Worm (Caenorhabditis elegans) whole organism, late embryonic: ENCODE measurements around the gene srbc-17.

Experiments
- K02D7.2 ChIP-seq: sonication (generic microtip); optimal IDR thresholded peaks from 2 replicates; lab custom pipeline; 2017; ENCODE audit warnings: mild to moderate bottlenecking, missing genetic modification characterization, missing compliant biosample characterization
- Y22D7AL.16 ChIP-seq: sonication (generic microtip); optimal IDR thresholded peaks from 2 replicates; lab custom pipeline; 2016; ENCODE audit warnings: missing genetic modification characterization, missing compliant biosample characterization
- ahr-1 ChIP-seq: sonication (generic microtip); optimal IDR thresholded peaks from 2 replicates; lab custom pipeline; 2016; ENCODE audit warnings: missing genetic modification characterization, missing compliant biosample characterization
- ama-1 ChIP-seq: fragments of 150-350 bp; optimal IDR thresholded peaks from 2 replicates; lab custom pipeline; 2014
- ceh-18 ChIP-seq: sonication (generic microtip); optimal IDR thresholded peaks from 2 replicates; lab custom pipeline; 2016; ENCODE audit warnings: missing genetic modification characterization, missing compliant biosample characterization
- ceh-19 ChIP-seq: fragments of 200-800 bp; sonication (Bioruptor generic); optimal IDR thresholded peaks from 2 replicates; lab custom pipeline; 2018; ENCODE audit warnings: mild to moderate bottlenecking, missing genetic modification characterization, missing compliant biosample characterization
- ceh-24 ChIP-seq: sonication (generic microtip); optimal IDR thresholded peaks from 2 replicates; lab custom pipeline; 2016; ENCODE audit warnings: mild to moderate bottlenecking, missing genetic modification characterization, missing compliant biosample characterization
- ceh-45 ChIP-seq: fragments of 200-800 bp; sonication (Bioruptor generic); IDR thresholded peaks from 2 replicates; pipeline ENCODE4 v1.3.6; 2022; ENCODE audit warnings: missing genetic modification reagents, missing genetic modification characterization, missing compliant biosample characterization
- ceh-48 ChIP-seq: sonication (generic microtip); optimal IDR thresholded peaks from 2 replicates; lab custom pipeline; 2016; ENCODE audit warnings: missing genetic modification characterization, inconsistent platforms, missing compliant biosample characterization
- elt-4 ChIP-seq: sonication (generic microtip); optimal IDR thresholded peaks from 2 replicates; lab custom pipeline; 2016; ENCODE audit warnings: missing genetic modification characterization, missing compliant biosample characterization
- ets-4 ChIP-seq: sonication (generic microtip); optimal IDR thresholded peaks from 2 replicates; lab custom pipeline; 2016; ENCODE audit warnings: missing genetic modification characterization, missing compliant biosample characterization
- fax-1 ChIP-seq: sonication (generic microtip); optimal IDR thresholded peaks from 2 replicates; lab custom pipeline; 2016; ENCODE audit warnings: missing genotype, missing genetic modification characterization, missing compliant biosample characterization
- fkh-10 ChIP-seq: fragments of 150-350 bp; optimal IDR thresholded peaks from 2 replicates; lab custom pipeline; 2014; ENCODE audit warnings: missing biosample characterization, missing genetic modification reagents, missing genetic modification characterization
- gmeb-2 ChIP-seq: sonication (generic microtip); optimal IDR thresholded peaks from 2 replicates; lab custom pipeline; 2016; ENCODE audit warnings: missing genetic modification characterization, inconsistent platforms, missing compliant biosample characterization
- hlh-15 ChIP-seq: sonication (generic microtip); optimal IDR thresholded peaks from 2 replicates; lab custom pipeline; 2016; ENCODE audit warnings: missing genetic modification characterization, missing compliant biosample characterization
- hlh-30 ChIP-seq: sonication (generic microtip); optimal IDR thresholded peaks from 2 replicates; lab custom pipeline; 2017; ENCODE audit warnings: antibody characterized with exemption, missing genetic modification characterization, missing compliant biosample characterization; ENCODE audit not compliant: insufficient read depth
- hlh-8 ChIP-seq: sonication (generic microtip); optimal IDR thresholded peaks from 2 replicates; lab custom pipeline; 2016; ENCODE audit warnings: missing genotype, missing genetic modification characterization, missing compliant biosample characterization
- lim-6 ChIP-seq: sonication (generic microtip); optimal IDR thresholded peaks from 2 replicates; lab custom pipeline; 2016; ENCODE audit warnings: missing genetic modification characterization, missing compliant biosample characterization
- madf-2 ChIP-seq: sonication (generic microtip); optimal IDR thresholded peaks from 2 replicates; lab custom pipeline; 2017; ENCODE audit warnings: missing genetic modification characterization, missing compliant biosample characterization
- nfya-1 ChIP-seq: sonication (generic microtip); optimal IDR thresholded peaks from 2 replicates; lab custom pipeline; 2017; ENCODE audit warnings: missing genetic modification characterization, mild to moderate bottlenecking, missing compliant biosample characterization, antibody characterized with exemption, moderate library complexity
- nhr-11 ChIP-seq: fragments of 150-350 bp; optimal IDR thresholded peaks from 2 replicates; lab custom pipeline; 2014; ENCODE audit warnings: missing biosample characterization, missing genetic modification characterization
- nhr-232 ChIP-seq: sonication (generic microtip); optimal IDR thresholded peaks from 2 replicates; lab custom pipeline; 2016; ENCODE audit warnings: missing genetic modification characterization, missing compliant biosample characterization
- npax-4 ChIP-seq: sonication (generic microtip); optimal IDR thresholded peaks from 2 replicates; lab custom pipeline; 2016; ENCODE audit warnings: missing genetic modification characterization, missing compliant biosample characterization
- pag-3 ChIP-seq: sonication (generic microtip); optimal IDR thresholded peaks from 2 replicates; lab custom pipeline; 2016; ENCODE audit warnings: missing compliant biosample characterization, missing genetic modification characterization, borderline replicate concordance
- pat-9 ChIP-seq: fragments of 200-800 bp; sonication (Bioruptor generic); optimal IDR thresholded peaks from 2 replicates; lab custom pipeline; 2018; ENCODE audit warnings: mild to moderate bottlenecking, missing genetic modification characterization, moderate library complexity, missing compliant biosample characterization
- pax-1 ChIP-seq: fragments of 150-350 bp; optimal IDR thresholded peaks from 2 replicates; lab custom pipeline; 2014; ENCODE audit warnings: missing biosample characterization, missing genetic modification characterization
- pha-2 ChIP-seq: sonication (generic microtip); optimal IDR thresholded peaks from 2 replicates; lab custom pipeline; 2017; ENCODE audit warnings: mild to moderate bottlenecking, missing genetic modification characterization, missing compliant biosample characterization
- pha-4 ChIP-seq: fragments of 150-350 bp; optimal IDR thresholded peaks from 2 replicates; lab custom pipeline; 2018; ENCODE audit warnings: missing biosample characterization, missing genetic modification reagents, missing genetic modification characterization
- pqm-1 ChIP-seq: sonication (generic microtip); optimal IDR thresholded peaks from 2 replicates; lab custom pipeline; 2016; ENCODE audit warnings: missing genetic modification characterization, missing compliant biosample characterization
- rnt-1 ChIP-seq: sonication (generic microtip); optimal IDR thresholded peaks from 2 replicates; lab custom pipeline; 2016; ENCODE audit warnings: missing genetic modification characterization, missing compliant biosample characterization
- sdc-2 ChIP-seq: sonication (generic microtip); optimal IDR thresholded peaks from 2 replicates; lab custom pipeline; 2016; ENCODE audit warnings: missing genotype, missing genetic modification characterization, missing compliant biosample characterization
- sox-4 ChIP-seq: sonication (generic microtip); optimal IDR thresholded peaks from 2 replicates; lab custom pipeline; 2017; ENCODE audit warnings: mild to moderate bottlenecking, missing genetic modification characterization, inconsistent platforms, missing compliant biosample characterization
- tbx-7 ChIP-seq: sonication (generic microtip); optimal IDR thresholded peaks from 2 replicates; lab custom pipeline; 2016; ENCODE audit warnings: missing genotype, missing genetic modification characterization, missing compliant biosample characterization
- unc-42 ChIP-seq: sonication (generic microtip); optimal IDR thresholded peaks from 2 replicates; lab custom pipeline; 2016; ENCODE audit warnings: missing genotype, missing genetic modification characterization, missing compliant biosample characterization
- unc-55 ChIP-seq: sonication (generic microtip); optimal IDR thresholded peaks from 2 replicates; lab custom pipeline; 2017; ENCODE audit warnings: missing biosample characterization, missing genetic modification reagents, missing genetic modification characterization
- unc-86 ChIP-seq: sonication (generic microtip); optimal IDR thresholded peaks from 2 replicates; lab custom pipeline; 2016; ENCODE audit warnings: missing genetic modification characterization, missing compliant biosample characterization

srbc-17 gene

ce11 chrV:2206181-2206580 is 28.7 kb downstream of the srbc-17 start, which contains the start of gene srt-40:
srt-40 (minus strand) TSS chrV:2206281.
- TF ChIP-seq ceh-48 (tag; lab: Kevin White, UChicago) = no peak
- TF ChIP-seq pax-1 (tag; lab: Kevin White, UChicago) = no peak
- TF ChIP-seq unc-42 = no peak
- TF ChIP-seq ahr-1 (tag; lab: Kevin White, UChicago) = no peak
- TF ChIP-seq ets-4 = no peak
- TF ChIP-seq ceh-45 (GFP tag; lab: Robert Waterston, UW) = no peak
- TF ChIP-seq nhr-11 (tag; lab: Kevin White, UChicago) = no peak
- TF ChIP-seq ceh-19 (GFP tag; lab: Kevin White, UChicago) = no peak
- no peak for TF ChIP-seq madf-2
- no peak for TF ChIP-seq pag-3
- TF ChIP-seq sox-4 (tag; lab: Kevin White, UChicago) = no peak
- TF ChIP-seq hlh-15 (tag; lab: Kevin White, UChicago) = no peak
- TF ChIP-seq sdc-2 (tag; lab: Kevin White, UChicago) = no peak
- TF ChIP-seq hlh-8 (tag; lab: Kevin White, UChicago) = no peak
- no peak for TF ChIP-seq elt-4 (tag; lab: Kevin White, UChicago)
- no peak for TF ChIP-seq gmeb-2 (tag; lab: Kevin White, UChicago)
- no peak for TF ChIP-seq fax-1
- no peak for TF ChIP-seq ceh-24
- TF ChIP-seq tbx-7 = no peak
- TF ChIP-seq fkh-10 (GFP tag; lab: Kevin White, UChicago) = no peak

DNA sequence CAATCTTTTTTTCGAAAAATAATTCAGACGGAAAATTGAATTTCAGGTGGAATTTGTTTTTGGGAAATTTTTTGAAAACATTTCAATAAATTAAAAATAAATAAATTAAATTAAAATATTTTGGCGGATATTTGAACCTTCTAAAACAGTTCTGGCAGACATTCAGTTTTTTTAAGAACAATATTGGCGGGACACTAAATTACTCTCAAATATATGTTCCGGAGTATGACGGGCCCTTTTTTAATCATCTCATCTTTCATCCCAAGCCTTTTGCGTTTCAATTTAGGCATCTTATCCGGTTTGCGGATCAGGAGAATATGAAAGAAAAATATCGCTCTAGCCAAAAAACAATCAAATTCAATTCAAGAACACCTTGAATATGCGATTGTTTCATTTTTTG is 29.3 kb downstream of the srbc-17 start, which contains the start of gene svh-11:
Gene svh-11 (plus strand): TSS at position 301 of the 400 bp plus-strand sequence.
- TF ChIP-seq pqm-1 = no peak
- no peak for TF ChIP-seq hlh-15 (tag; lab: Kevin White, UChicago)
- TF ChIP-seq ama-1 (lab: Kevin White, UChicago) = no peak
- TF ChIP-seq ceh-24 = no peak
- no peak for TF ChIP-seq pat-9 (tag; lab: Kevin White, UChicago)
- TF ChIP-seq nhr-232 (tag; lab: Kevin White, UChicago) = no peak
- no peak for TF ChIP-seq hlh-8 (tag; lab: Kevin White, UChicago)
- TF ChIP-seq rnt-1 (tag; lab: Kevin White, UChicago) = no peak
- no peak for TF ChIP-seq npax-4 (tag; lab: Kevin White, UChicago)
- TF ChIP-seq pax-1 (tag; lab: Kevin White, UChicago) = no peak
- no peak for TF ChIP-seq pha-4 (tag; lab: Kevin White, UChicago)
- no peak for TF ChIP-seq ceh-18 (tag; lab: Kevin White, UChicago)
- no peak for TF ChIP-seq unc-86

DNA sequence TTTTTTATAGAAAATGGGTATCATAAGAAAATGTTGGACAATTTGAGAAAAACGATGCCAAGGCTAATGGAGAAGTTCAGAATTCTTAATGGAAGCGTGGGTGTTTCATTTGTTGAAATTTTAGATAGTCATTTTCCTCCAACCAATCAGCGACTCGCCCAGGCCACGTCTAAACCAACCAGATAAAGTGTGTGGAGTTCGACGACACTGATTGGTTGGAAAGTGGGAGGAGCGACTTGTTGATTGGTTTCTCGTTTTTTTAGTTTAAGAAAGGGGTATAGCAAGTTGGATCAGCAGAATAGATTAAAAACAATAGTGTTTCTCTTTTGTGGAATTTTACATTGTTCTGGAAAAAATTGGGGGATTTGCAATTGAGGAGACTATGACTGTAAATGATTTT is 30.0 kb downstream of the srbc-17 start:
- no peak for TF ChIP-seq ets-4
- peak; percentile 92 for TF ChIP-seq nfya-1 (tag; lab: Kevin White, UChicago)
- TF ChIP-seq, all 69 proteins: peak for 1

DNA sequence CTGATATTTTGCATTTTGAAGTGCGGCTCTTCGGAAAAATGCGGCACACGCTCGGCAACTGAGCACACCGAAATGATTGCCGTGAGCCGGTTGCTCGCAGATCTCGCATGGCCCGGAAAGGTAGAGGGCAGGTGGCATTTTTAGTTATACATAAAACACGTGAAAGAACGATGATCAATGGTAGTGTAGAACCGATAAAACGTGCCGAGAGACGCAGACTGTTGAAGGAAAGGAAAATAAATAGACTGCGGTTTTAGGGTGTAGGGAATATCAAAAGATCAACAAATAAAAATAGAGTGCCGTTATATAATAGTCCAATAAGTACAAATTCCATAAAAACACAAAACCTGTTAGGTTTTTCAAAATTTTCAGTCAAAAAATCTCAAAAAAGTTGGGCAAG is 34.4 kb downstream of the srbc-17 start, which contains the start of gene nhr-133:
Gene nhr-133 (minus strand): TSS at position 183 of the 400 bp plus-strand sequence.
- no peak for TF ChIP-seq pha-2 (tag; lab: Kevin White, UChicago)
- TF ChIP-seq hlh-30 (tag; lab: Kevin White, UChicago) = peak; percentile 37
- TF ChIP-seq tbx-7 = no peak
- no peak for TF ChIP-seq lim-6 (tag; lab: Kevin White, UChicago)
- no peak for TF ChIP-seq madf-2
- TF ChIP-seq Y22D7AL.16 (tag; lab: Kevin White, UChicago) = no peak

- TF ChIP-seq unc-55 (GFP tag; lab: Kevin White, UChicago) (no peak), ama-1 (lab: Kevin White, UChicago) (no peak), K02D7.2 (tag; lab: Kevin White, UChicago) (no peak)
Observed at ce11 chrV:2214428-2215038, 37.0 kb downstream of the srbc-17 start, which contains the start of gene nhr-184. nhr-184 (minus strand) TSS chrV:2214478.
